Worm (Caenorhabditis elegans): Measurements from ENCODE around the gene C01G10.6.
"Not testable (repeated sequence)": the region's sequence is repeated elsewhere in the genome, so short reads cannot be mapped to it uniquely, and the experiment has no call there.

ce11 chrV:15115968-15116367 lies 28.5 kb downstream of the C01G10.6 start, which contains the start of gene T01G5.8:
- TF ChIP-seq dao-5, him-1, W03F9.2 (tag; optimal IDR thresholded peaks at IDR 0.05): not testable (repeated sequence)
